Worm (Caenorhabditis elegans): ENCODE data around the gene Y66D12A.8.

Gene Y66D12A.8

ce11 chrIII:11573921-11574320 is at the start of gene Y66D12A.8:
Gene Y66D12A.8, plus strand, starts transcription at chrIII:11574221.
- TF ChIP-seq dao-5 (tag; optimal IDR thresholded peaks at IDR 0.05) (no peak), him-1 (tag; optimal IDR thresholded peaks at IDR 0.05) (no peak), W03F9.2 (tag; optimal IDR thresholded peaks at IDR 0.05) (no peak)

- TF ChIP-seq W03F9.2 (tag; optimal IDR thresholded peaks at IDR 0.05) = peak; percentile 3
- no peak for TF ChIP-seq him-1 (tag; optimal IDR thresholded peaks at IDR 0.05)
Measured at ce11 chrIII:11526396-11526795, 47.6 kb upstream of the Y66D12A.8 start, which contains the start of gene xpb-1. Gene xpb-1, plus strand, starts transcription at chrIII:11526657.

- TF ChIP-seq him-1 (tag; optimal IDR thresholded peaks at IDR 0.05) = no peak
- TF ChIP-seq W03F9.2 (tag; optimal IDR thresholded peaks at IDR 0.05) = no peak
- TF ChIP-seq dao-5 (tag; optimal IDR thresholded peaks at IDR 0.05) = no peak
Measured at ce11 chrIII:11534624-11535079, 39.4 kb upstream of the Y66D12A.8 start, which contains the start of gene nrps-1. Gene nrps-1, plus strand, starts transcription at chrIII:11534674.

ce11 chrIII:11535453-11535852 is 38.6 kb upstream of the Y66D12A.8 start:
- TF ChIP-seq him-1 (tag; optimal IDR thresholded peaks at IDR 0.05) (no peak), W03F9.2 (tag; optimal IDR thresholded peaks at IDR 0.05) (no peak), dao-5 (tag; optimal IDR thresholded peaks at IDR 0.05) (no peak)

- TF ChIP-seq dao-5 (tag; optimal IDR thresholded peaks at IDR 0.05) (no peak), W03F9.2 (tag; optimal IDR thresholded peaks at IDR 0.05) (no peak), him-1 (tag; optimal IDR thresholded peaks at IDR 0.05) (no peak)
Measured at ce11 chrIII:11544947-11545346, 29.1 kb upstream of the Y66D12A.8 start.

- no peak for TF ChIP-seq him-1 (tag; optimal IDR thresholded peaks at IDR 0.05)
- no peak for TF ChIP-seq W03F9.2 (tag; optimal IDR thresholded peaks at IDR 0.05)
- no peak for TF ChIP-seq dao-5 (tag; optimal IDR thresholded peaks at IDR 0.05)
Measured at ce11 chrIII:11548070-11548469, 26.0 kb upstream of the Y66D12A.8 start, which contains the start of gene Y66D12A.13. Gene Y66D12A.13, plus strand, starts transcription at chrIII:11548370.

DNA sequence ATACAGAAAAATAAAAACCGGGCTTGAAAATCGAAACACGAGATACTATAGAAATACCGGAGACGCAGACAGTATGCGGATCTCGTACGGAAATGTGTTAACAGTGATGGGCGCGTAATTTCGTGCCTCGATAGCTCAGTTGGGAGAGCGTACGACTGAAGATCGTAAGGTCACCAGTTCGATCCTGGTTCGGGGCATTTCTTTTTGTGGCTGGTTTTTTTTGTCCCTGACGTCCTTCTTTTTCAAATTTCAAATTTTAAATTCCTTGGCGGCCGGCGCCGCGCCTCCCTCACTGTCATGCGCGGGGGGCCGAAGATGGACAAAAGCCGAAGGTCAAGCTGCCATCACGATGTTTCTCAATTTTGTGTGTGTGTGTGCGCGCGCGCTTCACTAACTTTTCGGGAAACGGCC is 19.3 kb upstream of the Y66D12A.8 start:
- no peak for TF ChIP-seq dao-5 (tag; optimal IDR thresholded peaks at IDR 0.05)
- TF ChIP-seq him-1 (tag; optimal IDR thresholded peaks at IDR 0.05) = no peak
- TF ChIP-seq W03F9.2 (tag; optimal IDR thresholded peaks at IDR 0.05) = no peak

ce11 chrIII:11556860-11557259 is 17.2 kb upstream of the Y66D12A.8 start:
- TF ChIP-seq him-1 (tag; optimal IDR thresholded peaks at IDR 0.05) = no peak
- no peak for TF ChIP-seq W03F9.2 (tag; optimal IDR thresholded peaks at IDR 0.05)
- TF ChIP-seq dao-5 (tag; optimal IDR thresholded peaks at IDR 0.05) = no peak

DNA sequence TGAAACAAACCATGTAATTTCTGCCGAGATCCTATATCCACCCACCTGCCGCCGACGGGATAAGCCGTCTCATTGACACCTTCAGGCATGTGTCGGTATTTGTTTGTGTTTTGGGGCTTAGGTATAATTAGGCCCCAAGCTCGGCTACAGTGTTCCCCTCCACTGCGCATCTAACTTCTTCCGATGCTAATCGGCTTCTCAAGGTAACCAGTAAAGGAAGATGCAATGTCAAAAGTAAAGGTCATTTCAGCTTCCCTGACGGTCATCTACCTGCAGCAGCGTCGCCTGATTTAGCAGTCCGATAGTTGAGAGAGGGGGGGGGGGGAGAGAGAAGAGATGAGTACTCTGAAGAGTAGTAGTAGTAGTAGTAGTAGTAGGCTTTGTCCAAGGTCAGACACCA is 15.8 kb upstream of the Y66D12A.8 start:
- no peak for TF ChIP-seq W03F9.2 (tag; optimal IDR thresholded peaks at IDR 0.05)

ce11 chrIII:11559677-11560076 is 14.3 kb upstream of the Y66D12A.8 start:
- TF ChIP-seq him-1 (tag; optimal IDR thresholded peaks at IDR 0.05) = no peak
- TF ChIP-seq dao-5 (tag; optimal IDR thresholded peaks at IDR 0.05) = no peak
- no peak for TF ChIP-seq W03F9.2 (tag; optimal IDR thresholded peaks at IDR 0.05)

DNA sequence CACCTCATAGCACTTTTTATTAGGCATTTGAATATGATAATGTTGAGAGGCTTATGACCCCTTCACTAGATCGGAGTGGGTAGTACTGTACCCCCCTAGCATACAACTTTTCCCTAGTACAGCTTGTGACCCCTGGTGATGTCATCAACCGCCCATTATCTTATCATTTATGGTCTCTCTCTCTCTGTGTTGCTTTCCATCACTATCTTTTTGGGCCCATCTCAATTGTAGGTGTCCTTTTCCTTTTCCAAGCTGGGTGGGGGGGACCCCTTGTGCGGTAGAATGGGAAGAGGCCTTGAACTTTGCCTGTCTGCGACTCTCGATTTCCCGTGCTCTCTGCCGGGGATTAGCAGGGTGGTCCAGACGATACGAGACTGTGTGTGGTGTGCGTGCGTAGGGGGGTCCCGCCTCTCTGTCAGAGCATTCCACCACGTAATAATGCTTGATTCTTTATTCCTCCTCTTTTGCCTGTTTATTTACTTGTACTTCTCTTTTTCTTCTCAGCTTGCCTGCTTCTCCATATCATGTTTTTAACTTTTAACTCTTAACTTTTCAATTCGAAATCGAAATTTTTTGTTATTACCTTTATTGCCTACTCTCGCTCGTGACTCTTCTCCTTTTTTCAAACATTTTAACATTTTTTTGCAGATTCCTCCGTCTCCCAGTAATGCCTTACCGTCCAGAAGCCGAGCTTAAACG is 13.4 kb upstream of the Y66D12A.8 start, which contains the start of gene ztf-29:
TSS of gene ztf-29 (plus strand) at position 649 of the 699 bp plus-strand sequence.
- TF ChIP-seq dao-5 (tag; optimal IDR thresholded peaks at IDR 0.05) (no peak), W03F9.2 (tag; optimal IDR thresholded peaks at IDR 0.05) (no peak), him-1 (tag; optimal IDR thresholded peaks at IDR 0.05) (no peak)

ce11 chrIII:11561597-11561996 is 12.4 kb upstream of the Y66D12A.8 start:
- TF ChIP-seq him-1 (tag; optimal IDR thresholded peaks at IDR 0.05) (no peak), dao-5 (tag; optimal IDR thresholded peaks at IDR 0.05) (no peak), W03F9.2 (tag; optimal IDR thresholded peaks at IDR 0.05) (no peak)

DNA sequence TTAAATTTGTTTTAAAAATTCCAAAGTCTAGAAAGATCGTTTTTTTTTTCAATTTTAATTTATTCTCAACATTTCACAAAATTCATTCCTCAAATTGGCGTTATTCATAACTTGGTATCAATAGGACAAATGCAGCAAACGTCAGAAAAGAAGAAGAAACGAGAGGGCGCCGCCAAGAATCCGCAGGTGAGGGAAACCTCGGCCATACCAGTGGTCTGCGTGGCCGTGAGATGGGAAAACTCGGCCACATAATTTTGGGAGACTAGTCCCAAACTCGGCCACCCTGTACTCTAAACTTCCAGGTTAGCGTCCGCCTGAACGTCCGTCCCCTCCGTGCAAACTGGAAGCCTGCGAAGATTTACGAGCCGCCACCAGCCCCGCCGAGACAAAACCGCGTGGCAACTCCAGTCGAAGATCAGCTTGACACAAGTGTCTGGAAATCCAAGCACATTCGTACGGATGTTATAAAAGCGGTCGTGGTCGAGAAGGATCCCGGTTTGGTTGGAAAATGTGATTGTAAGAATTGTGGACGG is 10.5 kb upstream of the Y66D12A.8 start, which contains the start of gene Y66D12A.11:
TSS of gene Y66D12A.11 (plus strand) at position 51 of the 533 bp plus-strand sequence.
- TF ChIP-seq W03F9.2 (tag; optimal IDR thresholded peaks at IDR 0.05) (no peak), dao-5 (tag; optimal IDR thresholded peaks at IDR 0.05) (no peak), him-1 (tag; optimal IDR thresholded peaks at IDR 0.05) (no peak)

DNA sequence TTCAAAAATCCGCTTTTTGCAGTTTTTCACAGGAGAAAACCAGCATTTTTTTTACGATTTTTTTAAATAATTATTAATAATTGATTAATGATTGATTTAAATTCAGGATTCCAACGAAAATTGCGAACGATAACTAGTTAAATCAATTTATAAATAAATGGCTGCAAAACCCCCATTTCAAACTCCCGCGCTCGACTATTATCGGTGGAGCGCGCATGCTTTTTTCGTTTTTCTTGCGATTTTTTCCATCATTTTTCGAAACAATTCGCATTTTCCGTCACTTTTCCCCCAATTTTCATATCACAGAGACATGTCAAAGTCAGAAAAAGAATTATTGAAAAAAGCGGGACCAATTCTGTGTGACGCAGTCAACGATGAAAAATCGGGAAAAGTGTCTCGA is 8.4 kb upstream of the Y66D12A.8 start, which contains the start of gene Y66D12A.10:
TSS of gene Y66D12A.10 (plus strand) at position 273 of the 400 bp plus-strand sequence.
- TF ChIP-seq him-1 (tag; optimal IDR thresholded peaks at IDR 0.05) (no peak), W03F9.2 (tag; optimal IDR thresholded peaks at IDR 0.05) (no peak), dao-5 (tag; optimal IDR thresholded peaks at IDR 0.05) (no peak)

Data from whole organism, L4/young adult.